Fruit fly (Drosophila melanogaster) whole organism, embryonic: ENCODE measurements around the gene Kyat.

Experiments used
- Abd-B ChIP-seq: fragments of 200-800 bp; sonication (Bioruptor generic); optimal IDR thresholded peaks from 2 replicates; lab custom pipeline; 2018; ENCODE audit warnings: missing biosample characterization, mild to moderate bottlenecking, missing genetic modification characterization, moderate library complexity
- Atf6 ChIP-seq: fragments of 200-800 bp; sonication (Bioruptor generic); IDR thresholded peaks from 2 replicates; pipeline ENCODE4 v1.3.6; 2022; ENCODE audit warnings: missing biosample characterization, missing genetic modification characterization
- BEAF-32 ChIP-seq: fragments of 200-800 bp; sonication (Bioruptor generic); optimal IDR thresholded peaks from 3 replicates; lab custom pipeline; 2017; ENCODE audit warnings: missing biosample characterization, missing genetic modification characterization, mild to moderate bottlenecking, moderate library complexity, missing genetic modification reagents
- BtbVII ChIP-seq: fragments of 200-800 bp; sonication (Bioruptor generic); optimal IDR thresholded peaks from 3 replicates; lab custom pipeline; 2017; ENCODE audit warnings: missing biosample characterization, mild to moderate bottlenecking, missing genetic modification characterization
- CG12236 ChIP-seq: fragments of 200-800 bp; sonication (Bioruptor generic); optimal IDR thresholded peaks from 2 replicates; lab custom pipeline; 2016; ENCODE audit warnings: missing biosample characterization, missing genetic modification characterization
- CG13287 ChIP-seq: fragments of 200-800 bp; sonication (Bioruptor generic); IDR thresholded peaks from 2 replicates; pipeline ENCODE4 v1.3.6; 2022; ENCODE audit warnings: missing biosample characterization, missing genetic modification characterization; ENCODE audit not compliant: partially characterized antibody
- CG13894 ChIP-seq: fragments of 200-800 bp; sonication (Bioruptor generic); optimal IDR thresholded peaks from 3 replicates; lab custom pipeline; 2018; ENCODE audit warnings: missing biosample characterization, mild to moderate bottlenecking, missing genetic modification characterization, moderate library complexity
- CG2199 ChIP-seq: fragments of 200-800 bp; sonication (Bioruptor generic); IDR thresholded peaks from 3 replicates; pipeline ENCODE4 v1.3.6; 2022; ENCODE audit warnings: missing biosample characterization, missing genetic modification characterization
- CG30431 ChIP-seq: fragments of 200-800 bp; sonication (Bioruptor generic); optimal IDR thresholded peaks from 2 replicates; lab custom pipeline; 2017; ENCODE audit warnings: missing biosample characterization, missing genetic modification characterization
- CG4820 ChIP-seq: fragments of 200-800 bp; sonication (Bioruptor generic); optimal IDR thresholded peaks from 3 replicates; lab custom pipeline; 2016; ENCODE audit warnings: missing biosample characterization, missing genetic modification characterization
- CG5953 ChIP-seq: fragments of 200-800 bp; sonication (Bioruptor generic); IDR thresholded peaks from 2 replicates; pipeline ENCODE4 v1.3.6; 2022; ENCODE audit warnings: missing biosample characterization, missing genetic modification characterization
- CG7745 ChIP-seq: fragments of 200-800 bp; sonication (Bioruptor generic); optimal IDR thresholded peaks from 2 replicates; lab custom pipeline; 2018; ENCODE audit warnings: missing biosample characterization, mild to moderate bottlenecking, missing genetic modification characterization, moderate library complexity
- Dbx ChIP-seq: fragments of 200-800 bp; sonication (Bioruptor generic); IDR thresholded peaks from 3 replicates; pipeline ENCODE4 v1.3.6; 2022; ENCODE audit warnings: missing biosample characterization, missing genetic modification characterization
- E2f2 ChIP-seq: fragments of 200-800 bp; sonication (Bioruptor generic); IDR thresholded peaks from 2 replicates; pipeline ENCODE4 v1.3.6; 2022; ENCODE audit warnings: missing biosample characterization, missing genetic modification characterization
- Fer1 ChIP-seq: fragments of 200-800 bp; sonication (Bioruptor generic); optimal IDR thresholded peaks from 2 replicates; lab custom pipeline; 2017; ENCODE audit warnings: missing biosample characterization, mild to moderate bottlenecking, missing genetic modification characterization
- Fer2 ChIP-seq: fragments of 200-800 bp; sonication (Bioruptor generic); optimal IDR thresholded peaks from 2 replicates; lab custom pipeline; 2018; ENCODE audit warnings: missing biosample characterization, mild to moderate bottlenecking, missing genetic modification characterization, moderate library complexity
- Lhr ChIP-seq: fragments of 200-800 bp; sonication (Bioruptor generic); optimal IDR thresholded peaks from 3 replicates; lab custom pipeline; 2017; ENCODE audit warnings: mild to moderate bottlenecking, missing biosample characterization, missing genetic modification reagents, missing genetic modification characterization
- Max ChIP-seq: fragments of 200-800 bp; sonication (Bioruptor generic); optimal IDR thresholded peaks from 2 replicates; lab custom pipeline; 2016; ENCODE audit warnings: missing biosample characterization, mild to moderate bottlenecking, missing genetic modification characterization
- NC2β ChIP-seq: fragments of 200-800 bp; sonication (Bioruptor generic); optimal IDR thresholded peaks from 2 replicates; lab custom pipeline; 2016; ENCODE audit warnings: missing biosample characterization, missing genetic modification characterization
- Nf-YC ChIP-seq: fragments of 200-800 bp; optimal IDR thresholded peaks from 3 replicates; lab custom pipeline; 2019; ENCODE audit warnings: missing biosample characterization, mild to moderate bottlenecking, missing genetic modification characterization, moderate library complexity
- Optix ChIP-seq: fragments of 200-800 bp; sonication (Bioruptor generic); IDR thresholded peaks from 3 replicates; pipeline ENCODE4 v1.3.6; 2022; ENCODE audit warnings: missing biosample characterization, missing genetic modification characterization
- Poxn ChIP-seq: fragments of 200-800 bp; sonication (Bioruptor generic); IDR thresholded peaks from 2 replicates; pipeline ENCODE4 v1.3.6; 2022; ENCODE audit warnings: missing biosample characterization, missing genetic modification characterization
- Ptx1 ChIP-seq: fragments of 200-800 bp; sonication (Bioruptor generic); IDR thresholded peaks from 2 replicates; pipeline ENCODE4 v1.3.6; 2022; ENCODE audit warnings: missing biosample characterization, missing genetic modification characterization
- Scr ChIP-seq: fragments of 200-800 bp; sonication (Bioruptor generic); IDR thresholded peaks from 2 replicates; pipeline ENCODE4 v1.3.6; 2022; ENCODE audit warnings: missing biosample characterization, missing genetic modification characterization; ENCODE audit not compliant: partially characterized antibody
- Sin3A ChIP-seq: fragments of >200 bp; optimal IDR thresholded peaks from 2 replicates; lab custom pipeline; 2018
- Stat92E ChIP-seq, 3 experiments: fragments of >200 bp in 2 of 3; fragments of 200-800 bp in 1 of 3; sonication (Bioruptor generic) in 1 of 3; optimal IDR thresholded peaks; 2 replicates each; lab custom pipeline; 2017 to 2019; ENCODE audit warnings: missing biosample characterization in 3 of 3, missing genetic modification characterization in 3 of 3, mild to moderate bottlenecking in 1 of 3, moderate library complexity in 1 of 3
- amos ChIP-seq: fragments of 200-800 bp; sonication (Bioruptor generic); IDR thresholded peaks from 2 replicates; pipeline ENCODE4 v1.3.6; 2022; ENCODE audit warnings: missing biosample characterization, missing genetic modification characterization; ENCODE audit not compliant: partially characterized antibody
- aop ChIP-seq: fragments of 200-800 bp; sonication (Bioruptor generic); IDR thresholded peaks from 2 replicates; pipeline ENCODE4 v1.3.6; 2022; ENCODE audit warnings: missing biosample characterization, missing genetic modification characterization
- ap ChIP-seq: fragments of 200-800 bp; sonication (Bioruptor generic); IDR thresholded peaks from 2 replicates; pipeline ENCODE4 v1.3.6; 2022; ENCODE audit warnings: missing biosample characterization, missing genetic modification characterization
- crol ChIP-seq: fragments of 200-800 bp; sonication (Bioruptor generic); IDR thresholded peaks from 2 replicates; pipeline ENCODE4 v1.3.6; 2022; ENCODE audit warnings: missing biosample characterization, missing genetic modification characterization
- dan ChIP-seq: fragments of 200-800 bp; sonication (Bioruptor generic); IDR thresholded peaks from 2 replicates; pipeline ENCODE4 v1.3.6; 2022; ENCODE audit warnings: missing biosample characterization, missing genetic modification characterization
- ewg ChIP-seq: fragments of 200-800 bp; sonication (Bioruptor generic); optimal IDR thresholded peaks from 3 replicates; lab custom pipeline; 2017; ENCODE audit warnings: mild to moderate bottlenecking, missing biosample characterization, missing genetic modification reagents, missing genetic modification characterization
- gcm ChIP-seq: fragments of 200-800 bp; sonication (Bioruptor generic); optimal IDR thresholded peaks from 2 replicates; lab custom pipeline; 2019; ENCODE audit warnings: missing biosample characterization, mild to moderate bottlenecking, missing genetic modification characterization, moderate library complexity
- gcm2 ChIP-seq: fragments of 200-800 bp; sonication (Bioruptor generic); optimal IDR thresholded peaks from 2 replicates; lab custom pipeline; 2016; ENCODE audit warnings: missing biosample characterization, missing genetic modification characterization
- gem ChIP-seq: fragments of 200-800 bp; sonication (Bioruptor generic); optimal IDR thresholded peaks from 2 replicates; lab custom pipeline; 2019; ENCODE audit warnings: missing biosample characterization, mild to moderate bottlenecking, missing genetic modification characterization, moderate library complexity
- grn ChIP-seq: fragments of 200-800 bp; sonication (Bioruptor generic); optimal IDR thresholded peaks from 3 replicates; lab custom pipeline; 2017; ENCODE audit warnings: missing biosample characterization, missing genetic modification characterization
- gsb-n ChIP-seq: fragments of 200-800 bp; sonication (Bioruptor generic); optimal IDR thresholded peaks from 3 replicates; lab custom pipeline; 2018; ENCODE audit warnings: missing biosample characterization, mild to moderate bottlenecking, missing genetic modification characterization
- lilli ChIP-seq: fragments of 200-800 bp; sonication (Bioruptor generic); optimal IDR thresholded peaks from 3 replicates; lab custom pipeline; 2016; ENCODE audit warnings: missing biosample characterization, missing genetic modification characterization
- luna ChIP-seq: fragments of 200-800 bp; sonication (Bioruptor generic); optimal IDR thresholded peaks from 2 replicates; lab custom pipeline; 2016; ENCODE audit warnings: missing biosample characterization, missing genetic modification characterization
- maf-S ChIP-seq: fragments of 200-800 bp; sonication (Bioruptor generic); optimal IDR thresholded peaks from 2 replicates; lab custom pipeline; 2016; ENCODE audit warnings: missing biosample characterization, missing genetic modification characterization
- mirr ChIP-seq: fragments of 200-800 bp; sonication (Bioruptor generic); optimal IDR thresholded peaks from 3 replicates; lab custom pipeline; 2018; ENCODE audit warnings: missing biosample characterization, mild to moderate bottlenecking, missing genetic modification characterization
- pfk ChIP-seq: fragments of 200-800 bp; sonication (Bioruptor generic); optimal IDR thresholded peaks from 2 replicates; lab custom pipeline; 2018; ENCODE audit warnings: missing biosample characterization, mild to moderate bottlenecking, missing genetic modification characterization, moderate library complexity
- pros ChIP-seq: fragments of 200-800 bp; sonication (Bioruptor generic); optimal IDR thresholded peaks from 3 replicates; lab custom pipeline; 2019; ENCODE audit warnings: missing biosample characterization, mild to moderate bottlenecking, missing genetic modification characterization, moderate library complexity
- ro ChIP-seq: fragments of 200-800 bp; sonication (Bioruptor generic); IDR thresholded peaks from 2 replicates; pipeline ENCODE4 v1.3.6; 2022; ENCODE audit warnings: missing biosample characterization, missing genetic modification characterization
- slbo ChIP-seq: fragments of 200-800 bp; sonication (Bioruptor generic); IDR thresholded peaks from 2 replicates; pipeline ENCODE4 v1.3.6; 2022; ENCODE audit warnings: missing biosample characterization, missing genetic modification characterization
- sr ChIP-seq: fragments of 200-800 bp; sonication (Bioruptor generic); IDR thresholded peaks from 3 replicates; pipeline ENCODE4 v1.3.6; 2022; ENCODE audit warnings: missing biosample characterization, missing genetic modification characterization
- stwl ChIP-seq: fragments of 200-800 bp; sonication (Bioruptor generic); optimal IDR thresholded peaks from 3 replicates; lab custom pipeline; 2018; ENCODE audit warnings: missing biosample characterization, mild to moderate bottlenecking, missing genetic modification characterization, moderate library complexity
- tll ChIP-seq, 2 experiments: fragments of 200-800 bp in 1 of 2; fragments of >200 bp in 1 of 2; sonication (Bioruptor generic) in 1 of 2; optimal IDR thresholded peaks; 2 replicates each; lab custom pipeline; 2017 to 2019; ENCODE audit warnings: missing biosample characterization in 2 of 2, missing genetic modification characterization in 2 of 2, mild to moderate bottlenecking in 1 of 2, moderate library complexity in 1 of 2
- zen2 ChIP-seq: fragments of 200-800 bp; sonication (Bioruptor generic); IDR thresholded peaks from 3 replicates; pipeline ENCODE4 v1.3.6; 2022; ENCODE audit warnings: missing biosample characterization, missing genetic modification characterization; ENCODE audit not compliant: partially characterized antibody

Kyat gene

dm6 chr3R:11775207-11775606 is 47.1 kb downstream of the Kyat start (continued):
- TF ChIP-seq Stat92E (GFP tag; optimal IDR thresholded peaks at IDR 0.05; lab: Kevin White, UChicago) (peak in 1 of 3 experiments; percentile 62), CG2199 (GFP tag; lab: Robert Waterston, UW) (0 out of 3 replicates have a peak, but pooled peaks have one; percentile 79), grn (GFP tag; lab: Kevin White, UChicago) (peak; percentile 76), tll (GFP tag; optimal IDR thresholded peaks at IDR 0.05; lab: Kevin White, UChicago) (peak in 1 of 2 experiments; percentile 86), pros (GFP tag; lab: Kevin White, UChicago) (peak; percentile 33), Atf6 (GFP tag; lab: Robert Waterston, UW) (no peak)

- no peak for TF ChIP-seq pfk (GFP tag; lab: Kevin White, UChicago)
- TF ChIP-seq CG4820 (GFP tag; lab: Kevin White, UChicago) = peak; percentile 54
- no peak for TF ChIP-seq stwl (tag; lab: Kevin White, UChicago)
- no peak for TF ChIP-seq Optix
- TF ChIP-seq Scr (GFP tag; lab: Robert Waterston, UW) = no peak
- TF ChIP-seq CG12236 (GFP tag; lab: Kevin White, UChicago) = no peak
- no peak for TF ChIP-seq crol (GFP tag; lab: Robert Waterston, UW)
- no peak for TF ChIP-seq ap (GFP tag; lab: Robert Waterston, UW)
- TF ChIP-seq gsb-n (tag; lab: Kevin White, UChicago) = peak; percentile 77
- no peak for TF ChIP-seq BEAF-32
- no peak for TF ChIP-seq ro
- TF ChIP-seq zen2 = no peak
- no peak for TF ChIP-seq CG30431 (GFP tag; lab: Kevin White, UChicago)
- TF ChIP-seq slbo (GFP tag; lab: Robert Waterston, UW) = peak; percentile 73
- peak; percentile 77 for TF ChIP-seq CG13894 (tag; lab: Kevin White, UChicago)
- no peak for TF ChIP-seq Sin3A (lab: Kevin White, UChicago)
- peak; percentile 44 for TF ChIP-seq lilli (GFP tag; lab: Kevin White, UChicago)
- TF ChIP-seq Fer2 = peak; percentile 59
- no peak for TF ChIP-seq amos (GFP tag; lab: Robert Waterston, UW)
- no peak for TF ChIP-seq aop (GFP tag; lab: Robert Waterston, UW)
- no peak for TF ChIP-seq gcm2 (GFP tag; lab: Kevin White, UChicago)
- TF ChIP-seq Poxn (GFP tag; lab: Robert Waterston, UW) = no peak
- TF ChIP-seq BtbVII (GFP tag; lab: Kevin White, UChicago) = peak; percentile 58
- no peak; the same call in 1 of the 2 replicates for TF ChIP-seq dan (GFP tag; lab: Robert Waterston, UW)
- no peak for TF ChIP-seq maf-S
- no peak; the same call in 1 of the 2 replicates for TF ChIP-seq CG5953 (GFP tag; lab: Robert Waterston, UW)
- TF ChIP-seq E2f2 (GFP tag; lab: Robert Waterston, UW) = peak; percentile 28; the same call in 1 of the 2 replicates
- peak; percentile 92 for TF ChIP-seq gem (tag; lab: Kevin White, UChicago)
- TF ChIP-seq CG13287 = no peak
- TF ChIP-seq Abd-B (GFP tag; lab: Kevin White, UChicago) = peak; percentile 54
- TF ChIP-seq Dbx (GFP tag; lab: Robert Waterston, UW) = peak; percentile 44; the same call in 1 of the 3 replicates
- no peak for TF ChIP-seq sr
- TF ChIP-seq NC2β (GFP tag; lab: Kevin White, UChicago) = no peak
- TF ChIP-seq luna (GFP tag; lab: Kevin White, UChicago) = no peak
- peak; percentile 68 for TF ChIP-seq Nf-YC
- peak; percentile 67 for TF ChIP-seq Ptx1 (GFP tag; lab: Robert Waterston, UW)
- TF ChIP-seq Fer1 = peak; percentile 82
- TF ChIP-seq Lhr (GFP tag; lab: Kevin White, UChicago) = no peak
- no peak for TF ChIP-seq mirr (GFP tag; lab: Kevin White, UChicago)
- TF ChIP-seq ewg (GFP tag; lab: Kevin White, UChicago) = peak; percentile 26
- TF ChIP-seq Max (GFP tag; lab: Kevin White, UChicago) = no peak
- TF ChIP-seq gcm (GFP tag; lab: Kevin White, UChicago) = peak; percentile 65
- no peak for TF ChIP-seq Stat92E (GFP tag; optimal IDR thresholded peaks at IDR 0.05; lab: Kevin White, UChicago)
- TF ChIP-seq CG7745 (tag; lab: Kevin White, UChicago) = no peak
These were observed 48.3 kb downstream of the Kyat start for dm6 chr3R:11773999-11774397.
